Worm (Caenorhabditis elegans) whole organism, late embryonic: ENCODE measurements around the gene K02E11.6.

Experiments
- K02D7.2 ChIP-seq: sonication (generic microtip); optimal IDR thresholded peaks from 2 replicates; lab custom pipeline; 2017; ENCODE audit warnings: mild to moderate bottlenecking, missing genetic modification characterization, missing compliant biosample characterization
- Y22D7AL.16 ChIP-seq: sonication (generic microtip); optimal IDR thresholded peaks from 2 replicates; lab custom pipeline; 2016; ENCODE audit warnings: missing genetic modification characterization, missing compliant biosample characterization
- ceh-22 ChIP-seq: sonication (generic microtip); optimal IDR thresholded peaks from 2 replicates; lab custom pipeline; 2017; ENCODE audit warnings: missing biosample characterization, missing genetic modification characterization
- ceh-24 ChIP-seq: sonication (generic microtip); optimal IDR thresholded peaks from 2 replicates; lab custom pipeline; 2016; ENCODE audit warnings: mild to moderate bottlenecking, missing genetic modification characterization, missing compliant biosample characterization
- ceh-30 ChIP-seq: fragments of 150-350 bp; optimal IDR thresholded peaks from 2 replicates; lab custom pipeline; 2014; ENCODE audit warnings: missing biosample characterization, missing genetic modification characterization
- ceh-45 ChIP-seq: fragments of 200-800 bp; sonication (Bioruptor generic); IDR thresholded peaks from 2 replicates; pipeline ENCODE4 v1.3.6; 2022; ENCODE audit warnings: missing genetic modification reagents, missing genetic modification characterization, missing compliant biosample characterization
- ceh-6 ChIP-seq: fragments of 200-800 bp; sonication (Bioruptor generic); optimal IDR thresholded peaks from 2 replicates; lab custom pipeline; 2018; ENCODE audit warnings: mild to moderate bottlenecking, missing genetic modification characterization, missing compliant biosample characterization
- che-1 ChIP-seq: sonication (generic microtip); optimal IDR thresholded peaks from 2 replicates; lab custom pipeline; 2016; ENCODE audit warnings: mild to moderate bottlenecking, missing genetic modification characterization, missing compliant biosample characterization
- dve-1 ChIP-seq: sonication (generic microtip); optimal IDR thresholded peaks from 2 replicates; lab custom pipeline; 2017; ENCODE audit warnings: antibody characterized with exemption, mild to moderate bottlenecking, missing genetic modification characterization, missing compliant biosample characterization
- elt-2 ChIP-seq: sonication (generic microtip); optimal IDR thresholded peaks from 2 replicates; lab custom pipeline; 2016; ENCODE audit warnings: missing genetic modification reagents, missing genetic modification characterization, missing compliant biosample characterization
- ets-4 ChIP-seq: sonication (generic microtip); optimal IDR thresholded peaks from 2 replicates; lab custom pipeline; 2016; ENCODE audit warnings: missing genetic modification characterization, missing compliant biosample characterization
- fkh-6 ChIP-seq: sonication (generic microtip); optimal IDR thresholded peaks from 2 replicates; lab custom pipeline; 2016; ENCODE audit warnings: missing genetic modification characterization, missing compliant biosample characterization
- gmeb-2 ChIP-seq: sonication (generic microtip); optimal IDR thresholded peaks from 2 replicates; lab custom pipeline; 2016; ENCODE audit warnings: missing genetic modification characterization, inconsistent platforms, missing compliant biosample characterization
- hlh-15 ChIP-seq: sonication (generic microtip); optimal IDR thresholded peaks from 2 replicates; lab custom pipeline; 2016; ENCODE audit warnings: missing genetic modification characterization, missing compliant biosample characterization
- hlh-30 ChIP-seq: sonication (generic microtip); optimal IDR thresholded peaks from 2 replicates; lab custom pipeline; 2017; ENCODE audit warnings: antibody characterized with exemption, missing genetic modification characterization, missing compliant biosample characterization; ENCODE audit not compliant: insufficient read depth
- hlh-6 ChIP-seq: sonication (generic microtip); optimal IDR thresholded peaks from 2 replicates; lab custom pipeline; 2016; ENCODE audit warnings: missing genotype, missing genetic modification characterization, missing compliant biosample characterization
- lim-6 ChIP-seq: sonication (generic microtip); optimal IDR thresholded peaks from 2 replicates; lab custom pipeline; 2016; ENCODE audit warnings: missing genetic modification characterization, missing compliant biosample characterization
- madf-2 ChIP-seq: sonication (generic microtip); optimal IDR thresholded peaks from 2 replicates; lab custom pipeline; 2017; ENCODE audit warnings: missing genetic modification characterization, missing compliant biosample characterization
- mec-3 ChIP-seq: sonication (generic microtip); optimal IDR thresholded peaks from 2 replicates; lab custom pipeline; 2016; ENCODE audit warnings: borderline replicate concordance, missing genetic modification characterization, missing compliant biosample characterization
- nhr-11 ChIP-seq: fragments of 150-350 bp; optimal IDR thresholded peaks from 2 replicates; lab custom pipeline; 2014; ENCODE audit warnings: missing biosample characterization, missing genetic modification characterization
- nhr-232 ChIP-seq: sonication (generic microtip); optimal IDR thresholded peaks from 2 replicates; lab custom pipeline; 2016; ENCODE audit warnings: missing genetic modification characterization, missing compliant biosample characterization
- npax-4 ChIP-seq: sonication (generic microtip); optimal IDR thresholded peaks from 2 replicates; lab custom pipeline; 2016; ENCODE audit warnings: missing genetic modification characterization, missing compliant biosample characterization
- odd-2 ChIP-seq: sonication (generic microtip); optimal IDR thresholded peaks from 2 replicates; lab custom pipeline; 2017; ENCODE audit warnings: antibody characterized with exemption, mild to moderate bottlenecking, missing genetic modification characterization, missing compliant biosample characterization
- pag-3 ChIP-seq: sonication (generic microtip); optimal IDR thresholded peaks from 2 replicates; lab custom pipeline; 2016; ENCODE audit warnings: missing compliant biosample characterization, missing genetic modification characterization, borderline replicate concordance
- pax-1 ChIP-seq: fragments of 150-350 bp; optimal IDR thresholded peaks from 2 replicates; lab custom pipeline; 2014; ENCODE audit warnings: missing biosample characterization, missing genetic modification characterization
- pha-2 ChIP-seq: sonication (generic microtip); optimal IDR thresholded peaks from 2 replicates; lab custom pipeline; 2017; ENCODE audit warnings: mild to moderate bottlenecking, missing genetic modification characterization, missing compliant biosample characterization
- pros-1 ChIP-seq: fragments of 150-350 bp; optimal IDR thresholded peaks from 2 replicates; lab custom pipeline; 2014; ENCODE audit warnings: missing biosample characterization, missing genetic modification reagents, missing genetic modification characterization
- ref-2 ChIP-seq: sonication (generic microtip); optimal IDR thresholded peaks from 2 replicates; lab custom pipeline; 2016; ENCODE audit warnings: missing genetic modification characterization, missing compliant biosample characterization
- rnt-1 ChIP-seq: sonication (generic microtip); optimal IDR thresholded peaks from 2 replicates; lab custom pipeline; 2016; ENCODE audit warnings: missing genetic modification characterization, missing compliant biosample characterization
- sox-2 ChIP-seq: fragments of 200-800 bp; sonication (Bioruptor generic); IDR thresholded peaks from 2 replicates; pipeline ENCODE4 v1.3.6; 2022; ENCODE audit warnings: missing genetic modification reagents, missing genetic modification characterization, missing compliant biosample characterization
- tbx-2 ChIP-seq: sonication (generic microtip); optimal IDR thresholded peaks from 2 replicates; lab custom pipeline; 2016; ENCODE audit warnings: missing genetic modification characterization, missing compliant biosample characterization
- ttx-3 ChIP-seq: sonication (generic microtip); optimal IDR thresholded peaks from 2 replicates; lab custom pipeline; 2016; ENCODE audit warnings: missing genetic modification reagents, missing genetic modification characterization, missing compliant biosample characterization
- unc-3 ChIP-seq, 2 experiments: fragments of 200-800 bp in 1 of 2; sonication (Bioruptor generic) in 1 of 2; sonication (generic microtip) in 1 of 2; conservative IDR thresholded peaks in 1 of 2; optimal IDR thresholded peaks in 1 of 2; 2 replicates each; pipeline versions ENCODE4 v1.3.6 to Lab custom; 2016 to 2022; ENCODE audit warnings: missing compliant biosample characterization in 2 of 2, missing genetic modification characterization in 2 of 2, missing genetic modification reagents in 1 of 2
- unc-86 ChIP-seq: sonication (generic microtip); optimal IDR thresholded peaks from 2 replicates; lab custom pipeline; 2016; ENCODE audit warnings: missing genetic modification characterization, missing compliant biosample characterization

K02E11.6 gene

DNA sequence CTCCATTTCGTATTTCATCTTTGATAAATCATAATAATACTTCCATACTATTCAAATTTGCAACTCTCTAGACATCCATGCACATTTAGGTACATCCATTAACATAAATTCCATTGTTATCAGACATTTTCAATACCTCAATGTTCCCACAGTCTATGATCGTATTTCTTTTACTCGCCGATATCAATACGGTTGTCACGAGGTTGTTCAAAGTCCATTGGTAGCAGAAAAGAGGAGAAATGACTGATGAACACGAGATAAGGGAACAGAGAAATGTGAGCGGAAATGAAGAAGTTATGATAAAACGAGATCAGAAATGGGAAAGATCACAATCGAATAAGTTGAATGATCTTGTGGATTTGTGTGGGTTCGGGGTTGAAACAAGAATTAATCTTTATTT is 35.8 kb upstream of the K02E11.6 start:
- no peak for TF ChIP-seq nhr-11 (tag; lab: Kevin White, UChicago)
- TF ChIP-seq hlh-30 (tag; lab: Kevin White, UChicago) = peak; percentile 25
- TF ChIP-seq, all 69 proteins: peak for 1

DNA sequence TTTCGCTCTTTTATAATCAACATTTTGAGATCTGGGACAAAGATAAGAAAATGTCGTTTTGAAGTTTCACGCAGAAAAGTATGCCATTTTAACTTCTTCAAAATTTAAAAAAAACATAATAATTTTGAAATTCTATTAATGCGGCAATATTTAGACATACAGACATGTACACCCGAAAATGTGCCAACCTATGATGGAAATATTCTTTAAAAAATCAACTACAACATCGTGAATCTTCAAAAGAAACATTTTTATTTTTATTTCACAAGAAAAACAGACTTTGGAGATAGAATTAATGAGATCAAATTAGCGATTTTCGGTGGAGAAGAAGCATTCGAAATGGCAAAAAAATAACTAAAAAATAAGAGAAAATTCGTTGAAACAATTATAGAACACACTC is 33.5 kb upstream of the K02E11.6 start, which contains the start of gene T16A9.5:
T16A9.5 (minus strand) TSS at position 101 of the 400 bp plus-strand sequence.
- TF ChIP-seq Y22D7AL.16 (tag; lab: Kevin White, UChicago) (no peak), pag-3 (tag; lab: Kevin White, UChicago) (no peak), unc-86 (no peak), tbx-2 (tag; lab: Kevin White, UChicago) (no peak), pax-1 (no peak), ceh-45 (no peak), unc-3 (GFP tag; conservative IDR thresholded peaks at IDR 0.05; lab: Robert Waterston, UW) (no peak), unc-3 (tag; optimal IDR thresholded peaks at IDR 0.05; lab: Kevin White, UChicago) (no peak), rnt-1 (tag; lab: Kevin White, UChicago) (no peak), hlh-6 (tag; lab: Kevin White, UChicago) (no peak), che-1 (tag; lab: Kevin White, UChicago) (no peak), ref-2 (tag; lab: Kevin White, UChicago) (no peak), ets-4 (tag; lab: Kevin White, UChicago) (no peak)

- no peak for TF ChIP-seq fkh-6
- no peak for TF ChIP-seq elt-2 (tag; lab: Kevin White, UChicago)
- no peak for TF ChIP-seq pha-2
- TF ChIP-seq madf-2 = no peak
- no peak for TF ChIP-seq che-1 (tag; lab: Kevin White, UChicago)
- no peak for TF ChIP-seq nhr-232 (tag; lab: Kevin White, UChicago)
- TF ChIP-seq pax-1 = no peak
- no peak for TF ChIP-seq K02D7.2 (tag; lab: Kevin White, UChicago)
- no peak for TF ChIP-seq ceh-6 (GFP tag; lab: Kevin White, UChicago)
- no peak for TF ChIP-seq lim-6
- no peak for TF ChIP-seq ceh-22 (tag; lab: Kevin White, UChicago)
- TF ChIP-seq pag-3 (tag; lab: Kevin White, UChicago) = no peak
- TF ChIP-seq ttx-3 (tag; lab: Kevin White, UChicago) = no peak
- no peak for TF ChIP-seq nhr-11 (tag; lab: Kevin White, UChicago)
- TF ChIP-seq hlh-15 (tag; lab: Kevin White, UChicago) = no peak
- TF ChIP-seq pros-1 = no peak
- no peak for TF ChIP-seq odd-2 (tag; lab: Kevin White, UChicago)
- TF ChIP-seq ceh-24 (tag; lab: Kevin White, UChicago) = no peak
- TF ChIP-seq ceh-45 = no peak
- TF ChIP-seq, all 69 proteins: peak for 0
Measured at ce11 chrV:14223141-14223540, 25.5 kb upstream of the K02E11.6 start.

ce11 chrV:14226373-14226772 is 22.2 kb upstream of the K02E11.6 start, which contains the start of gene nep-21:
TSS of gene nep-21 (minus strand) at chrV:14226473.
- no peak for TF ChIP-seq tbx-2 (tag; lab: Kevin White, UChicago)
- no peak for TF ChIP-seq gmeb-2 (tag; lab: Kevin White, UChicago)
- TF ChIP-seq dve-1 (tag; lab: Kevin White, UChicago) = no peak
- TF ChIP-seq mec-3 (tag; lab: Kevin White, UChicago) = no peak
- no peak for TF ChIP-seq K02D7.2 (tag; lab: Kevin White, UChicago)
- no peak for TF ChIP-seq npax-4
- TF ChIP-seq sox-2 (GFP tag; lab: Robert Waterston, UW) = no peak
- no peak for TF ChIP-seq rnt-1 (tag; lab: Kevin White, UChicago)
- TF ChIP-seq ceh-30 (tag; lab: Kevin White, UChicago) = no peak
- TF ChIP-seq nhr-11 (tag; lab: Kevin White, UChicago) = no peak
- no peak for TF ChIP-seq hlh-15 (tag; lab: Kevin White, UChicago)
- no peak for TF ChIP-seq ttx-3 (tag; lab: Kevin White, UChicago)
- TF ChIP-seq ceh-24 (tag; lab: Kevin White, UChicago) = no peak
